Worm (Caenorhabditis elegans) whole organism, late embryonic: ENCODE data around the gene T07H3.8.
"Not testable (repeated sequence)": the region's sequence is repeated elsewhere in the genome, so short reads cannot be mapped to it uniquely, and the experiment has no call there.

ENCODE experiments used
- K02D7.2 ChIP-seq: sonication (generic microtip); optimal IDR thresholded peaks from 2 replicates; lab custom pipeline; 2017; ENCODE audit warnings: mild to moderate bottlenecking, missing genetic modification characterization, missing compliant biosample characterization
- K09A11.1 ChIP-seq: sonication (generic microtip); optimal IDR thresholded peaks from 2 replicates; lab custom pipeline; 2017; ENCODE audit warnings: antibody characterized with exemption, mild to moderate bottlenecking, missing genetic modification characterization, missing compliant biosample characterization; ENCODE audit not compliant: insufficient read depth
- T23F11.4 ChIP-seq: fragments of 200-800 bp; sonication (Bioruptor generic); optimal IDR thresholded peaks from 2 replicates; lab custom pipeline; 2018; ENCODE audit warnings: mild to moderate bottlenecking, missing genetic modification characterization, missing compliant biosample characterization
- Y22D7AL.16 ChIP-seq: sonication (generic microtip); optimal IDR thresholded peaks from 2 replicates; lab custom pipeline; 2016; ENCODE audit warnings: missing genetic modification characterization, missing compliant biosample characterization
- ahr-1 ChIP-seq: sonication (generic microtip); optimal IDR thresholded peaks from 2 replicates; lab custom pipeline; 2016; ENCODE audit warnings: missing genetic modification characterization, missing compliant biosample characterization
- ceh-14 ChIP-seq: sonication (generic microtip); optimal IDR thresholded peaks from 2 replicates; lab custom pipeline; 2016; ENCODE audit warnings: missing genotype, missing genetic modification characterization, missing compliant biosample characterization
- ceh-18 ChIP-seq: sonication (generic microtip); optimal IDR thresholded peaks from 2 replicates; lab custom pipeline; 2016; ENCODE audit warnings: missing genetic modification characterization, missing compliant biosample characterization
- ceh-2 ChIP-seq: sonication (generic microtip); optimal IDR thresholded peaks from 2 replicates; lab custom pipeline; 2016; ENCODE audit warnings: missing genotype, missing genetic modification characterization, missing compliant biosample characterization
- ceh-31 ChIP-seq: sonication (generic microtip); optimal IDR thresholded peaks from 2 replicates; lab custom pipeline; 2016; ENCODE audit warnings: missing genetic modification characterization, missing compliant biosample characterization
- ceh-34 ChIP-seq: sonication (generic microtip); optimal IDR thresholded peaks from 2 replicates; lab custom pipeline; 2016; ENCODE audit warnings: mild to moderate bottlenecking, missing genetic modification characterization, missing compliant biosample characterization
- ceh-45 ChIP-seq: fragments of 200-800 bp; sonication (Bioruptor generic); IDR thresholded peaks from 2 replicates; pipeline ENCODE4 v1.3.6; 2022; ENCODE audit warnings: missing genetic modification reagents, missing genetic modification characterization, missing compliant biosample characterization
- ceh-6 ChIP-seq: fragments of 200-800 bp; sonication (Bioruptor generic); optimal IDR thresholded peaks from 2 replicates; lab custom pipeline; 2018; ENCODE audit warnings: mild to moderate bottlenecking, missing genetic modification characterization, missing compliant biosample characterization
- ceh-9 ChIP-seq: sonication (generic microtip); optimal IDR thresholded peaks from 2 replicates; lab custom pipeline; 2016; ENCODE audit warnings: mild to moderate bottlenecking, missing genetic modification characterization, inconsistent platforms, missing compliant biosample characterization
- elt-2 ChIP-seq: sonication (generic microtip); optimal IDR thresholded peaks from 2 replicates; lab custom pipeline; 2016; ENCODE audit warnings: missing genetic modification reagents, missing genetic modification characterization, missing compliant biosample characterization
- ets-4 ChIP-seq: sonication (generic microtip); optimal IDR thresholded peaks from 2 replicates; lab custom pipeline; 2016; ENCODE audit warnings: missing genetic modification characterization, missing compliant biosample characterization
- eyg-1 ChIP-seq: sonication (generic microtip); optimal IDR thresholded peaks from 2 replicates; lab custom pipeline; 2016; ENCODE audit warnings: missing genotype, missing genetic modification characterization, missing compliant biosample characterization
- fax-1 ChIP-seq: sonication (generic microtip); optimal IDR thresholded peaks from 2 replicates; lab custom pipeline; 2016; ENCODE audit warnings: missing genotype, missing genetic modification characterization, missing compliant biosample characterization
- fkh-10 ChIP-seq: fragments of 150-350 bp; optimal IDR thresholded peaks from 2 replicates; lab custom pipeline; 2014; ENCODE audit warnings: missing biosample characterization, missing genetic modification reagents, missing genetic modification characterization
- hlh-15 ChIP-seq: sonication (generic microtip); optimal IDR thresholded peaks from 2 replicates; lab custom pipeline; 2016; ENCODE audit warnings: missing genetic modification characterization, missing compliant biosample characterization
- hlh-6 ChIP-seq: sonication (generic microtip); optimal IDR thresholded peaks from 2 replicates; lab custom pipeline; 2016; ENCODE audit warnings: missing genotype, missing genetic modification characterization, missing compliant biosample characterization
- hlh-8 ChIP-seq: sonication (generic microtip); optimal IDR thresholded peaks from 2 replicates; lab custom pipeline; 2016; ENCODE audit warnings: missing genotype, missing genetic modification characterization, missing compliant biosample characterization
- lim-6 ChIP-seq: sonication (generic microtip); optimal IDR thresholded peaks from 2 replicates; lab custom pipeline; 2016; ENCODE audit warnings: missing genetic modification characterization, missing compliant biosample characterization
- lin-11 ChIP-seq: fragments of 200-800 bp; sonication (Bioruptor generic); optimal IDR thresholded peaks from 2 replicates; lab custom pipeline; 2018; ENCODE audit warnings: mild to moderate bottlenecking, missing genetic modification characterization, missing compliant biosample characterization
- madf-2 ChIP-seq: sonication (generic microtip); optimal IDR thresholded peaks from 2 replicates; lab custom pipeline; 2017; ENCODE audit warnings: missing genetic modification characterization, missing compliant biosample characterization
- pag-3 ChIP-seq: sonication (generic microtip); optimal IDR thresholded peaks from 2 replicates; lab custom pipeline; 2016; ENCODE audit warnings: missing compliant biosample characterization, missing genetic modification characterization, borderline replicate concordance
- pax-1 ChIP-seq: fragments of 150-350 bp; optimal IDR thresholded peaks from 2 replicates; lab custom pipeline; 2014; ENCODE audit warnings: missing biosample characterization, missing genetic modification characterization
- pha-2 ChIP-seq: sonication (generic microtip); optimal IDR thresholded peaks from 2 replicates; lab custom pipeline; 2017; ENCODE audit warnings: mild to moderate bottlenecking, missing genetic modification characterization, missing compliant biosample characterization
- pha-4 ChIP-seq: fragments of 150-350 bp; optimal IDR thresholded peaks from 2 replicates; lab custom pipeline; 2018; ENCODE audit warnings: missing biosample characterization, missing genetic modification reagents, missing genetic modification characterization
- pqm-1 ChIP-seq: sonication (generic microtip); optimal IDR thresholded peaks from 2 replicates; lab custom pipeline; 2016; ENCODE audit warnings: missing genetic modification characterization, missing compliant biosample characterization
- pros-1 ChIP-seq: fragments of 150-350 bp; optimal IDR thresholded peaks from 2 replicates; lab custom pipeline; 2014; ENCODE audit warnings: missing biosample characterization, missing genetic modification reagents, missing genetic modification characterization
- ref-2 ChIP-seq: sonication (generic microtip); optimal IDR thresholded peaks from 2 replicates; lab custom pipeline; 2016; ENCODE audit warnings: missing genetic modification characterization, missing compliant biosample characterization
- rnt-1 ChIP-seq: sonication (generic microtip); optimal IDR thresholded peaks from 2 replicates; lab custom pipeline; 2016; ENCODE audit warnings: missing genetic modification characterization, missing compliant biosample characterization
- sox-4 ChIP-seq: sonication (generic microtip); optimal IDR thresholded peaks from 2 replicates; lab custom pipeline; 2017; ENCODE audit warnings: mild to moderate bottlenecking, missing genetic modification characterization, inconsistent platforms, missing compliant biosample characterization
- ttx-3 ChIP-seq: sonication (generic microtip); optimal IDR thresholded peaks from 2 replicates; lab custom pipeline; 2016; ENCODE audit warnings: missing genetic modification reagents, missing genetic modification characterization, missing compliant biosample characterization
- unc-3 ChIP-seq, 2 experiments: fragments of 200-800 bp in 1 of 2; sonication (Bioruptor generic) in 1 of 2; sonication (generic microtip) in 1 of 2; conservative IDR thresholded peaks in 1 of 2; optimal IDR thresholded peaks in 1 of 2; 2 replicates each; pipeline versions ENCODE4 v1.3.6 to Lab custom; 2016 to 2022; ENCODE audit warnings: missing compliant biosample characterization in 2 of 2, missing genetic modification characterization in 2 of 2, missing genetic modification reagents in 1 of 2
- ztf-16 ChIP-seq: sonication (generic microtip); optimal IDR thresholded peaks from 2 replicates; lab custom pipeline; 2017; ENCODE audit warnings: missing genetic modification characterization, missing compliant biosample characterization

Gene T07H3.8

ce11 chrII:1543182-1543581 lies 43.2 kb upstream of the T07H3.8 start, which contains the start of gene K05F6.4:
Gene K05F6.4, plus strand, starts transcription at chrII:1543482.
- not testable (repeated sequence) for TF ChIP-seq rnt-1; ceh-2 (tag; lab: Kevin White, UChicago); T23F11.4 (GFP tag; lab: Kevin White, UChicago)
- TF ChIP-seq, all 69 proteins: peak for 0; not testable (repeated sequence) for 69

- TF ChIP-seq pax-1 (tag; lab: Kevin White, UChicago) (no peak), ceh-9 (tag; lab: Kevin White, UChicago) (no peak), ref-2 (tag; lab: Kevin White, UChicago) (no peak), ceh-34 (tag; lab: Kevin White, UChicago) (no peak), ceh-14 (tag; lab: Kevin White, UChicago) (no peak), fax-1 (tag; lab: Kevin White, UChicago) (no peak), pag-3 (no peak), pha-4 (tag; lab: Kevin White, UChicago) (no peak), ttx-3 (no peak), ets-4 (tag; lab: Kevin White, UChicago) (no peak), rnt-1 (no peak), hlh-15 (tag; lab: Kevin White, UChicago) (no peak), ceh-45 (GFP tag; lab: Robert Waterston, UW) (no peak), ztf-16 (tag; lab: Kevin White, UChicago) (no peak), pros-1 (tag; lab: Kevin White, UChicago) (no peak), lim-6 (no peak), ceh-18 (no peak), eyg-1 (tag; lab: Kevin White, UChicago) (no peak)
Measured at ce11 chrII:1545625-1546024, 40.8 kb upstream of the T07H3.8 start, which contains the start of gene K05F6.12. Gene K05F6.12, plus strand, starts transcription at chrII:1545925.

DNA sequence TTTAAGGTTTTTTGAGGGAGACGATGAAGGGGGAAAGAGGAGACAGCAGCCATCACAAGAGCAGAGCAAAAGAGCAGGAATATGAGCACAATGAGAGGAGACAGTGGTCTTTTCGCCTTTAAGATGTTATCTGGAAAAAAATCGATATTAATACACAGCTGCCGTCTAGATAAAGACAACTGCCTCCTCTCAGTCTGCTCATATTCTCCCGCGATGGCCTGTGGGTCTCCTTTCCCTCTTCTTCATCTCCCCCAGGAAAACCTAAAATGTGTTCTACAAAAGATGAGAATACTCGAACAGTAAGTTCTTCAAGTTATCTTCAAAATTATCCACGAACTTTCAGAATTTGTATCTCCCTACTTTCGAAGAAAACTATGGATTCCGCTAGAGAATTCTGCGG lies 35.9 kb upstream of the T07H3.8 start, which contains the start of the genes fbxb-52 and fbxb-51:
TSS of gene fbxb-52 (minus strand) at position 101 of the 400 bp plus-strand sequence.
TSS of gene fbxb-51 (plus strand) at position 212 of the 400 bp plus-strand sequence.
- TF ChIP-seq madf-2 (no peak), ceh-14 (tag; lab: Kevin White, UChicago) (no peak), hlh-8 (tag; lab: Kevin White, UChicago) (no peak), K02D7.2 (tag; lab: Kevin White, UChicago) (no peak), fkh-10 (GFP tag; lab: Kevin White, UChicago) (no peak), ceh-18 (no peak), ceh-2 (tag; lab: Kevin White, UChicago) (no peak), lin-11 (tag; lab: Kevin White, UChicago) (no peak), ahr-1 (tag; lab: Kevin White, UChicago) (no peak), pqm-1 (tag; lab: Kevin White, UChicago) (no peak), pha-2 (tag; lab: Kevin White, UChicago) (no peak), ceh-45 (GFP tag; lab: Robert Waterston, UW) (no peak), K09A11.1 (tag; lab: Kevin White, UChicago) (no peak), hlh-6 (tag; lab: Kevin White, UChicago) (no peak), ceh-31 (tag; lab: Kevin White, UChicago) (no peak), sox-4 (tag; lab: Kevin White, UChicago) (no peak), unc-3 (GFP tag; conservative IDR thresholded peaks at IDR 0.05; lab: Robert Waterston, UW) (no peak), unc-3 (tag; optimal IDR thresholded peaks at IDR 0.05; lab: Kevin White, UChicago) (no peak), elt-2 (tag; lab: Kevin White, UChicago) (no peak), Y22D7AL.16 (tag; lab: Kevin White, UChicago) (no peak), ceh-6 (no peak)

ce11 chrII:1556217-1556616 lies 30.2 kb upstream of the T07H3.8 start, which contains the start of the genes fbxb-54 and fbxb-50:
Gene fbxb-54, minus strand, starts transcription at chrII:1556317.
Gene fbxb-50, plus strand, starts transcription at chrII:1556443.
- not testable (repeated sequence) for TF ChIP-seq pqm-1 (tag; lab: Kevin White, UChicago); pros-1 (tag; lab: Kevin White, UChicago); pag-3
